Worm (Caenorhabditis elegans) whole organism, L4 larva: ENCODE results near the gene cnd-1.

Experiments used
- F26F4.8 ChIP-seq: fragments of 200-800 bp; sonication (Bioruptor generic); conservative IDR thresholded peaks from 2 replicates; pipeline ENCODE4 v1.3.6; 2022; ENCODE audit warnings: missing genetic modification characterization, missing compliant biosample characterization
- F37D6.2 ChIP-seq: sonication (generic microtip); optimal IDR thresholded peaks from 2 replicates; lab custom pipeline; 2016; ENCODE audit warnings: mild to moderate bottlenecking, missing genetic modification characterization, missing compliant biosample characterization
- F44E2.7 ChIP-seq: fragments of 200-800 bp; sonication (Bioruptor generic); IDR thresholded peaks from 2 replicates; pipeline ENCODE4 v2.1.2; 2022; ENCODE audit warnings: missing genetic modification characterization, missing compliant biosample characterization
- F49E8.2 ChIP-seq: sonication (generic microtip); optimal IDR thresholded peaks from 2 replicates; lab custom pipeline; 2016; ENCODE audit warnings: missing compliant biosample characterization, mild to moderate bottlenecking, missing genetic modification characterization, borderline replicate concordance
- R02D3.7 ChIP-seq: fragments of 150-350 bp; sonication (generic microtip); optimal IDR thresholded peaks from 3 replicates; lab custom pipeline; 2014; ENCODE audit warnings: missing biosample characterization, missing genetic modification characterization
- T20F7.1 ChIP-seq: fragments of 200-800 bp; sonication (Bioruptor generic); optimal IDR thresholded peaks from 2 replicates; lab custom pipeline; 2018; ENCODE audit warnings: mild to moderate bottlenecking, missing genetic modification characterization, missing compliant biosample characterization
- T26A8.4 ChIP-seq: fragments of 200-800 bp; sonication (Bioruptor generic); IDR thresholded peaks from 2 replicates; pipeline ENCODE4 v1.3.6; 2022; ENCODE audit warnings: missing genetic modification characterization, missing compliant biosample characterization
- Y75B8A.6 ChIP-seq: fragments of 200-800 bp; sonication (Bioruptor generic); IDR thresholded peaks from 2 replicates; pipeline ENCODE4 v1.3.6; 2022; ENCODE audit warnings: missing genetic modification reagents, missing genetic modification characterization, missing compliant biosample characterization
- ZK337.2 ChIP-seq: fragments of 200-800 bp; sonication (Bioruptor generic); IDR thresholded peaks from 2 replicates; pipeline ENCODE4 v1.3.6; 2022; ENCODE audit warnings: missing genetic modification reagents, missing genetic modification characterization, missing compliant biosample characterization
- ZK546.5 ChIP-seq, 2 experiments: sonication (generic microtip); optimal IDR thresholded peaks; 2 replicates each; lab custom pipeline; 2017; ENCODE audit warnings: missing biosample characterization in 2 of 2, missing genetic modification characterization in 2 of 2
- attf-4 ChIP-seq: sonication (generic microtip); optimal IDR thresholded peaks from 3 replicates; lab custom pipeline; 2017; ENCODE audit warnings: missing biosample characterization, missing genetic modification characterization
- ceh-28 ChIP-seq: fragments of 150-350 bp; optimal IDR thresholded peaks from 2 replicates; lab custom pipeline; 2014; ENCODE audit warnings: missing biosample characterization, missing genetic modification reagents, missing genetic modification characterization
- ceh-44 ChIP-seq: fragments of 200-800 bp; sonication (Bioruptor generic); IDR thresholded peaks from 2 replicates; pipeline ENCODE4 v1.3.6; 2022; ENCODE audit warnings: missing genetic modification reagents, missing genetic modification characterization, missing compliant biosample characterization
- ceh-82 ChIP-seq: sonication (generic microtip); optimal IDR thresholded peaks from 2 replicates; lab custom pipeline; 2017; ENCODE audit warnings: missing biosample characterization, missing genetic modification characterization
- ces-1 ChIP-seq: fragments of 150-350 bp; sonication (generic microtip); optimal IDR thresholded peaks from 4 replicates; lab custom pipeline; 2014; ENCODE audit warnings: missing biosample characterization, missing genetic modification reagents, missing genetic modification characterization
- cey-2 ChIP-seq: sonication (generic microtip); optimal IDR thresholded peaks from 3 replicates; lab custom pipeline; 2017; ENCODE audit warnings: missing genetic modification characterization, mild to moderate bottlenecking, missing compliant biosample characterization, antibody characterized with exemption, borderline replicate concordance; ENCODE audit not compliant: insufficient read depth
- ctbp-1 ChIP-seq: fragments of 200-800 bp; sonication (Bioruptor generic); IDR thresholded peaks from 2 replicates; pipeline ENCODE4 v1.3.6; 2022; ENCODE audit warnings: missing genetic modification reagents, missing genetic modification characterization, missing compliant biosample characterization
- daf-16 ChIP-seq, 3 experiments: sonication (generic microtip); optimal IDR thresholded peaks; 2 replicates each; lab custom pipeline; 2016 to 2017; ENCODE audit warnings: missing genetic modification characterization in 3 of 3, missing genetic modification reagents in 3 of 3, mild to moderate bottlenecking in 2 of 3, missing compliant biosample characterization in 2 of 3, missing biosample characterization in 1 of 3, moderate library complexity in 1 of 3
- duxl-1 ChIP-seq: sonication (generic microtip); optimal IDR thresholded peaks from 2 replicates; lab custom pipeline; 2016; ENCODE audit warnings: mild to moderate bottlenecking, missing genetic modification characterization, moderate library complexity, missing compliant biosample characterization; ENCODE audit not compliant: poor library complexity
- egl-43 ChIP-seq: fragments of 200-800 bp; sonication (Bioruptor generic); IDR thresholded peaks from 2 replicates; pipeline ENCODE4 v1.3.6; 2022; ENCODE audit warnings: missing genetic modification reagents, missing genetic modification characterization, missing compliant biosample characterization
- jun-1 ChIP-seq: fragments of 150-350 bp; optimal IDR thresholded peaks from 2 replicates; lab custom pipeline; 2014; ENCODE audit warnings: missing biosample characterization, missing genetic modification reagents, missing genetic modification characterization
- lim-7 ChIP-seq: fragments of 200-800 bp; sonication (Bioruptor generic); IDR thresholded peaks from 2 replicates; pipeline ENCODE4 v1.3.6; 2022; ENCODE audit warnings: missing genetic modification characterization, missing compliant biosample characterization
- lin-29 ChIP-seq: fragments of 200-800 bp; sonication (Bioruptor generic); IDR thresholded peaks from 2 replicates; pipeline ENCODE4 v1.3.6; 2022; ENCODE audit warnings: missing genetic modification reagents, missing genetic modification characterization, missing compliant biosample characterization
- lin-39 ChIP-seq: fragments of 150-350 bp; optimal IDR thresholded peaks from 2 replicates; lab custom pipeline; 2014; ENCODE audit warnings: missing biosample characterization, missing genetic modification reagents, missing genetic modification characterization
- madf-5 ChIP-seq, 2 experiments: fragments of 200-800 bp; sonication (Bioruptor generic); IDR thresholded peaks; 2 replicates each; pipeline ENCODE4 v1.3.6; 2022; ENCODE audit warnings: missing compliant biosample characterization in 2 of 2, missing genetic modification characterization in 2 of 2
- mep-1 ChIP-seq: fragments of 150-350 bp; sonication (generic microtip); optimal IDR thresholded peaks from 3 replicates; lab custom pipeline; 2014; ENCODE audit warnings: missing biosample characterization, missing genetic modification characterization
- mes-2 ChIP-seq: sonication (generic microtip); optimal IDR thresholded peaks from 2 replicates; lab custom pipeline; 2016; ENCODE audit warnings: missing genotype, mild to moderate bottlenecking, missing genetic modification characterization, missing compliant biosample characterization; ENCODE audit not compliant: poor library complexity, severe bottlenecking
- nhr-102 ChIP-seq: sonication (generic microtip); optimal IDR thresholded peaks from 2 replicates; lab custom pipeline; 2016; ENCODE audit warnings: mild to moderate bottlenecking, missing genetic modification characterization, moderate library complexity, missing compliant biosample characterization
- nhr-25 ChIP-seq: sonication (generic microtip); optimal IDR thresholded peaks from 2 replicates; lab custom pipeline; 2017; ENCODE audit warnings: missing genetic modification characterization, mild to moderate bottlenecking, missing compliant biosample characterization, antibody characterized with exemption, moderate library complexity, borderline replicate concordance; ENCODE audit not compliant: insufficient read depth
- nhr-28 ChIP-seq: fragments of 150-350 bp; optimal IDR thresholded peaks from 2 replicates; lab custom pipeline; 2014; ENCODE audit warnings: missing biosample characterization, missing genetic modification characterization
- nhr-6 ChIP-seq: fragments of 150-350 bp; optimal IDR thresholded peaks from 2 replicates; lab custom pipeline; 2014; ENCODE audit warnings: missing biosample characterization, missing genetic modification characterization
- nhr-76 ChIP-seq: fragments of 150-350 bp; optimal IDR thresholded peaks from 2 replicates; lab custom pipeline; 2014; ENCODE audit warnings: missing biosample characterization, missing genetic modification characterization
- nhr-77 ChIP-seq: fragments of 150-350 bp; optimal IDR thresholded peaks from 2 replicates; lab custom pipeline; 2014; ENCODE audit warnings: missing biosample characterization, missing genetic modification characterization
- pha-4 ChIP-seq, 2 experiments: fragments of 150-350 bp in 1 of 2; fragments of 200-800 bp in 1 of 2; sonication (Bioruptor generic) in 1 of 2; IDR thresholded peaks in 1 of 2; optimal IDR thresholded peaks in 1 of 2; 2 replicates each; pipeline versions ENCODE4 v1.3.6 to Lab custom; 2014 to 2022; ENCODE audit warnings: missing genetic modification characterization in 2 of 2, missing genetic modification reagents in 2 of 2, missing biosample characterization in 1 of 2, missing compliant biosample characterization in 1 of 2
- pqm-1 ChIP-seq: sonication (generic microtip); optimal IDR thresholded peaks from 2 replicates; lab custom pipeline; 2017; ENCODE audit warnings: missing biosample characterization, missing genetic modification characterization
- rbr-2 ChIP-seq: sonication (generic microtip); optimal IDR thresholded peaks from 2 replicates; lab custom pipeline; 2016; ENCODE audit warnings: missing genotype, missing genetic modification characterization, missing compliant biosample characterization
- saeg-2 ChIP-seq: fragments of 200-800 bp; sonication (Bioruptor generic); IDR thresholded peaks from 2 replicates; pipeline ENCODE4 v1.3.6; 2022; ENCODE audit warnings: missing genetic modification reagents, missing genetic modification characterization, missing compliant biosample characterization
- set-16 ChIP-seq: fragments of 200-800 bp; sonication (Bioruptor generic); IDR thresholded peaks from 2 replicates; pipeline ENCODE4 v1.3.6; 2022; ENCODE audit warnings: missing genetic modification reagents, missing genetic modification characterization, missing compliant biosample characterization
- spr-1 ChIP-seq: sonication (generic microtip); optimal IDR thresholded peaks from 2 replicates; lab custom pipeline; 2016; ENCODE audit warnings: mild to moderate bottlenecking, missing genetic modification characterization, missing compliant biosample characterization
- unc-130 ChIP-seq: sonication (generic microtip); optimal IDR thresholded peaks from 2 replicates; lab custom pipeline; 2016; ENCODE audit warnings: missing genetic modification reagents, missing genetic modification characterization, missing compliant biosample characterization
- unc-39 ChIP-seq: sonication (generic microtip); optimal IDR thresholded peaks from 2 replicates; lab custom pipeline; 2017; ENCODE audit warnings: missing biosample characterization, missing genetic modification characterization
- zfp-2 ChIP-seq: sonication (generic microtip); optimal IDR thresholded peaks from 2 replicates; lab custom pipeline; 2016; ENCODE audit warnings: mild to moderate bottlenecking, missing genetic modification characterization, missing compliant biosample characterization
- zfp-3 ChIP-seq: fragments of 200-800 bp; sonication (Bioruptor generic); conservative IDR thresholded peaks from 2 replicates; pipeline ENCODE4 v1.3.6; 2022; ENCODE audit warnings: missing genetic modification reagents, missing genetic modification characterization, missing compliant biosample characterization
- ztf-7 ChIP-seq: fragments of 150-350 bp; optimal IDR thresholded peaks from 2 replicates; lab custom pipeline; 2014; ENCODE audit warnings: missing biosample characterization, missing genetic modification characterization

Gene cnd-1

DNA sequence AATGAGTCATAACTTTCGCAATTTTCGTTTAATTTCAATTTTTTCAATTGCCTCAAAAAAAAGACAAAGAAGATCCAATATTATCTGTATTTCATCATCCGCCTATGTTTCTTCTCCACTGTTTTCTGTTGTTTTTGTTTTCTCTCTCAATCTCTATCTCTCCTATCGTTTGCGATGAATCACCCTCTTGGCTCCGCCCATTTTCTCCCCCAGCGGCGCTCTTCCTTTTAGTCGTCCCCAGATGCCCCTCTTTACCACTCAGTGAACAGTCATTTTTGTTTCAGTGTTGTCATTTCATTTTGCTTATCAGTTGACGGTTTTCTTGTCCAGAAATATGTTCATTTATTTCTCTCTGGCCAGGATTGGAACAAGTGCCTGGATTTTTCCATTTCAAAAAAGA is 19.5 kb downstream of the cnd-1 start (continued):
- no peak for TF ChIP-seq F49E8.2 (tag; lab: Kevin White, UChicago)
- TF ChIP-seq mep-1 (tag; lab: Kevin White, UChicago) = peak; percentile 14
- TF ChIP-seq nhr-77 = peak; percentile 23
- TF ChIP-seq unc-130 (GFP tag; lab: Kevin White, UChicago) = no peak
- TF ChIP-seq F37D6.2 (tag; lab: Kevin White, UChicago) = no peak
- TF ChIP-seq unc-39 (tag; lab: Kevin White, UChicago) = no peak
- no peak for TF ChIP-seq set-16 (GFP tag; lab: Robert Waterston, UW)
- peak; percentile 54 for TF ChIP-seq nhr-6 (tag; lab: Kevin White, UChicago)
- TF ChIP-seq mes-2 (tag; lab: Kevin White, UChicago) = peak; percentile 21
- TF ChIP-seq zfp-3 (GFP tag; lab: Robert Waterston, UW) = no peak
- TF ChIP-seq nhr-25 (tag; lab: Kevin White, UChicago) = no peak
- TF ChIP-seq saeg-2 = no peak
- no peak for TF ChIP-seq cey-2 (tag; lab: Kevin White, UChicago)
- TF ChIP-seq ctbp-1 (GFP tag; lab: Robert Waterston, UW) = no peak
- no peak for TF ChIP-seq lim-7 (GFP tag; lab: Robert Waterston, UW)
- TF ChIP-seq egl-43 (GFP tag; lab: Robert Waterston, UW) = no peak
- no peak for TF ChIP-seq R02D3.7 (tag; lab: Kevin White, UChicago)
- TF ChIP-seq nhr-28 (tag; lab: Kevin White, UChicago) = peak; percentile 52
- TF ChIP-seq ceh-82 (tag; lab: Kevin White, UChicago) = no peak
- TF ChIP-seq duxl-1 (tag; lab: Kevin White, UChicago) = no peak
- TF ChIP-seq Y75B8A.6 (GFP tag; lab: Robert Waterston, UW) = no peak
- TF ChIP-seq ceh-44 (GFP tag; lab: Robert Waterston, UW) = no peak
- no peak for TF ChIP-seq zfp-2 (tag; lab: Kevin White, UChicago)
- TF ChIP-seq lin-39 (tag; lab: Kevin White, UChicago) = no peak
- no peak for TF ChIP-seq ztf-7

DNA sequence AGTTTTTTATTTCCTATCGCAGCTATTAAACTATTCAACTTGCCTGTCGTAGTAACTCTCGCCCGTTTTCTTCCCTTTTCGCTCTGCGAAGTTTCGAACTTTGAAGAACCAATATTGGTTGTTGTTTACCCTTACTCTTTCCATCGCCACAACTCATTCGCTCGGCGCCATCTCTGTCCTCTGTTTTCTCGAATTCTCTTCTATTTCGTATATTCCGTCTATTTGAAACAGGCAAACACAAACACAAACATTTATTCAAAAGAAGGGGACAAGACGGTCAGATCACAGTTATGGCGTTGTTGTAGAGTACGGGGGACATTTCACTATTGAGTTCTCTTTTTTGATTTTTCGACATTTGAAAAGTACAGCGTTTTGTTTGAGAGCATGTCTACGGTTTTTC is 21.7 kb downstream of the cnd-1 start:
- TF ChIP-seq nhr-28 (tag; lab: Kevin White, UChicago) = peak; percentile 35
- no peak for TF ChIP-seq daf-16 (GFP tag; optimal IDR thresholded peaks at IDR 0.05; lab: Kevin White, UChicago)
- TF ChIP-seq daf-16 (tag; optimal IDR thresholded peaks at IDR 0.05; lab: Kevin White, UChicago) = peak; percentile 94
- no peak for TF ChIP-seq nhr-76 (tag; lab: Kevin White, UChicago)
- no peak for TF ChIP-seq lin-29
- no peak for TF ChIP-seq T20F7.1 (GFP tag; lab: Kevin White, UChicago)
- no peak for TF ChIP-seq set-16 (GFP tag; lab: Robert Waterston, UW)
- no peak for TF ChIP-seq pha-4 (GFP tag; IDR thresholded peaks at IDR 0.05; lab: Robert Waterston, UW)
- TF ChIP-seq pha-4 (tag; optimal IDR thresholded peaks at IDR 0.05; lab: Kevin White, UChicago) = peak; percentile 72
- TF ChIP-seq, all 104 proteins: peak for 3

- TF ChIP-seq daf-16 (GFP tag; optimal IDR thresholded peaks at IDR 0.05; lab: Kevin White, UChicago) = no peak
- TF ChIP-seq daf-16 (tag; optimal IDR thresholded peaks at IDR 0.05; lab: Kevin White, UChicago) = peak; percentile 83
- no peak for TF ChIP-seq ZK546.5 (tag; optimal IDR thresholded peaks at IDR 0.05; lab: Kevin White, UChicago)
- no peak for TF ChIP-seq duxl-1 (tag; lab: Kevin White, UChicago)
Observed at ce11 chrIII:5221820-5222219, 22.6 kb downstream of the cnd-1 start.

ce11 chrIII:5218687-5219086 is 25.8 kb downstream of the cnd-1 start, which contains the start of gene ZC155.2:
Gene ZC155.2 (plus strand): TSS chrIII:5218987.
- TF ChIP-seq F44E2.7 (no peak), madf-5 (GFP tag; IDR thresholded peaks at IDR 0.05; lab: Robert Waterston, UW) (no peak), T26A8.4 (no peak), ZK337.2 (GFP tag; lab: Robert Waterston, UW) (no peak), spr-1 (no peak), cey-2 (tag; lab: Kevin White, UChicago) (no peak), lin-39 (tag; lab: Kevin White, UChicago) (no peak), lin-29 (no peak), ceh-44 (GFP tag; lab: Robert Waterston, UW) (no peak), ces-1 (GFP tag; lab: Kevin White, UChicago) (no peak), ceh-28 (tag; lab: Kevin White, UChicago) (no peak), jun-1 (tag; lab: Kevin White, UChicago) (no peak), rbr-2 (tag; lab: Kevin White, UChicago) (no peak), pqm-1 (tag; lab: Kevin White, UChicago) (no peak), attf-4 (tag; lab: Kevin White, UChicago) (no peak), F26F4.8 (no peak), nhr-102 (tag; lab: Kevin White, UChicago) (no peak)
